Worm (Caenorhabditis elegans) whole organism, young adult: ENCODE data around the gene ckb-2.

Experiments
- B0261.1 ChIP-seq: sonication (generic microtip); optimal IDR thresholded peaks from 2 replicates; lab custom pipeline; 2016; ENCODE audit warnings: mild to moderate bottlenecking, missing genetic modification characterization, moderate library complexity, missing compliant biosample characterization
- C17E4.6 ChIP-seq: fragments of 200-800 bp; sonication (Bioruptor generic); IDR thresholded peaks from 2 replicates; pipeline ENCODE4 v1.3.6; 2022; ENCODE audit warnings: missing genetic modification reagents, missing genetic modification characterization, missing compliant biosample characterization
- F22D6.2 ChIP-seq: sonication (generic microtip); optimal IDR thresholded peaks from 2 replicates; lab custom pipeline; 2016; ENCODE audit warnings: mild to moderate bottlenecking, missing genetic modification characterization, missing compliant biosample characterization
- F23B12.7 ChIP-seq: sonication (generic microtip); optimal IDR thresholded peaks from 2 replicates; lab custom pipeline; 2017; ENCODE audit warnings: missing genetic modification characterization, mild to moderate bottlenecking, missing compliant biosample characterization, antibody characterized with exemption, moderate library complexity; ENCODE audit not compliant: insufficient read depth
- F33H1.4 ChIP-seq: fragments of 200-800 bp; sonication (Bioruptor generic); IDR thresholded peaks from 2 replicates; pipeline ENCODE4 v1.3.6; 2022; ENCODE audit warnings: missing genetic modification reagents, missing genetic modification characterization, missing compliant biosample characterization
- F37B4.10 ChIP-seq: fragments of 200-800 bp; sonication (Bioruptor generic); IDR thresholded peaks from 2 replicates; pipeline ENCODE4 v1.3.6; 2022; ENCODE audit warnings: missing genetic modification characterization, missing compliant biosample characterization
- K11D2.4 ChIP-seq: fragments of 200-800 bp; sonication (Bioruptor generic); IDR thresholded peaks from 2 replicates; pipeline ENCODE4 v1.3.6; 2022; ENCODE audit warnings: missing genetic modification reagents, missing genetic modification characterization, missing compliant biosample characterization
- K12H6.12 ChIP-seq: fragments of 200-800 bp; sonication (Bioruptor generic); optimal IDR thresholded peaks from 2 replicates; lab custom pipeline; 2018; ENCODE audit warnings: mild to moderate bottlenecking, missing genetic modification characterization, missing compliant biosample characterization
- Y53G8AR.9 ChIP-seq: fragments of 200-800 bp; sonication (Bioruptor generic); conservative IDR thresholded peaks from 2 replicates; pipeline ENCODE4 v1.3.6; 2022; ENCODE audit warnings: missing genetic modification reagents, missing genetic modification characterization, missing compliant biosample characterization
- ama-1 ChIP-seq, 3 experiments: fragments of 150-350 bp in 1 of 3; sonication (generic microtip) in 2 of 3; optimal IDR thresholded peaks; 2 replicates each; lab custom pipeline; 2014 to 2018; ENCODE audit warnings: missing biosample characterization in 2 of 3, missing genetic modification characterization in 2 of 3, missing genetic modification reagents in 2 of 3
- atf-7 ChIP-seq: sonication (generic microtip); optimal IDR thresholded peaks from 2 replicates; lab custom pipeline; 2017; ENCODE audit warnings: mild to moderate bottlenecking, missing genetic modification characterization, missing compliant biosample characterization
- athp-1 ChIP-seq: sonication (generic microtip); optimal IDR thresholded peaks from 2 replicates; lab custom pipeline; 2017; ENCODE audit warnings: mild to moderate bottlenecking, missing genetic modification characterization, missing compliant biosample characterization
- attf-3 ChIP-seq: fragments of 200-800 bp; sonication (Bioruptor generic); conservative IDR thresholded peaks from 2 replicates; pipeline ENCODE4 v1.3.6; 2022; ENCODE audit warnings: missing genetic modification reagents, missing genetic modification characterization, missing compliant biosample characterization
- attf-5 ChIP-seq: fragments of 200-800 bp; sonication (Bioruptor generic); optimal IDR thresholded peaks from 2 replicates; lab custom pipeline; 2018; ENCODE audit warnings: mild to moderate bottlenecking, missing genetic modification characterization, missing compliant biosample characterization
- attf-6 ChIP-seq: fragments of 200-800 bp; sonication (Bioruptor generic); IDR thresholded peaks from 2 replicates; pipeline ENCODE4 v1.3.6; 2022; ENCODE audit warnings: missing genetic modification reagents, missing genetic modification characterization, missing compliant biosample characterization
- ceh-79 ChIP-seq: sonication (generic microtip); optimal IDR thresholded peaks from 2 replicates; lab custom pipeline; 2017; ENCODE audit warnings: mild to moderate bottlenecking, missing genetic modification characterization, missing compliant biosample characterization
- ceh-91 ChIP-seq: fragments of 200-800 bp; sonication (Bioruptor generic); IDR thresholded peaks from 2 replicates; pipeline ENCODE4 v1.3.6; 2022; ENCODE audit warnings: missing genetic modification reagents, missing genetic modification characterization, missing compliant biosample characterization
- die-1 ChIP-seq: sonication (generic microtip); optimal IDR thresholded peaks from 2 replicates; lab custom pipeline; 2016; ENCODE audit warnings: missing genotype, mild to moderate bottlenecking, missing genetic modification characterization, missing compliant biosample characterization
- dox-1 ChIP-seq: fragments of 200-800 bp; sonication (Bioruptor generic); IDR thresholded peaks from 2 replicates; pipeline ENCODE4 v1.3.6; 2022; ENCODE audit warnings: missing genetic modification reagents, missing genetic modification characterization, missing compliant biosample characterization
- dpff-1 ChIP-seq: sonication (generic microtip); optimal IDR thresholded peaks from 2 replicates; lab custom pipeline; 2017; ENCODE audit warnings: mild to moderate bottlenecking, missing genetic modification characterization, missing compliant biosample characterization
- ekl-4 ChIP-seq: fragments of 200-800 bp; sonication (Bioruptor generic); IDR thresholded peaks from 2 replicates; pipeline ENCODE4 v1.3.6; 2022; ENCODE audit warnings: missing genetic modification reagents, missing genetic modification characterization, missing compliant biosample characterization
- ets-4 ChIP-seq: fragments of 200-800 bp; sonication (Bioruptor generic); optimal IDR thresholded peaks from 2 replicates; lab custom pipeline; 2018; ENCODE audit warnings: mild to moderate bottlenecking, missing genetic modification characterization, missing compliant biosample characterization
- him-1 ChIP-seq: sonication (generic microtip); optimal IDR thresholded peaks from 2 replicates; lab custom pipeline; 2016; ENCODE audit warnings: missing genotype, missing genetic modification reagents, missing genetic modification characterization, missing compliant biosample characterization
- hmg-1.2 ChIP-seq: fragments of 200-800 bp; sonication (Bioruptor generic); IDR thresholded peaks from 2 replicates; pipeline ENCODE4 v1.3.6; 2022; ENCODE audit warnings: missing genetic modification reagents, missing genetic modification characterization, missing compliant biosample characterization
- hsf-1 ChIP-seq: fragments of 200-800 bp; sonication (Bioruptor generic); IDR thresholded peaks from 2 replicates; pipeline ENCODE4 v1.3.6; 2022; ENCODE audit warnings: missing genetic modification reagents, missing genetic modification characterization, missing compliant biosample characterization
- let-607 ChIP-seq, 2 experiments: fragments of 200-800 bp in 1 of 2; sonication (Bioruptor generic) in 1 of 2; sonication (generic microtip) in 1 of 2; optimal IDR thresholded peaks; 2 replicates each; lab custom pipeline; 2016 to 2018; ENCODE audit warnings: mild to moderate bottlenecking in 2 of 2, missing compliant biosample characterization in 2 of 2, missing genetic modification characterization in 2 of 2, moderate library complexity in 2 of 2, missing genotype in 1 of 2
- lsl-1 ChIP-seq: fragments of 200-800 bp; sonication (Bioruptor generic); optimal IDR thresholded peaks from 2 replicates; lab custom pipeline; 2018; ENCODE audit warnings: mild to moderate bottlenecking, missing genetic modification characterization, moderate library complexity, missing compliant biosample characterization
- madf-3 ChIP-seq: fragments of 200-800 bp; sonication (Bioruptor generic); IDR thresholded peaks from 2 replicates; pipeline ENCODE4 v1.3.6; 2022; ENCODE audit warnings: missing genetic modification reagents, missing genetic modification characterization, missing compliant biosample characterization
- madf-6 ChIP-seq: fragments of 200-800 bp; sonication (Bioruptor generic); IDR thresholded peaks from 2 replicates; pipeline ENCODE4 v1.3.6; 2022; ENCODE audit warnings: missing genetic modification reagents, missing genetic modification characterization, missing compliant biosample characterization
- madf-8 ChIP-seq: fragments of 200-800 bp; sonication (Bioruptor generic); conservative IDR thresholded peaks from 2 replicates; pipeline ENCODE4 v1.3.6; 2022; ENCODE audit warnings: missing genetic modification reagents, missing genetic modification characterization, missing compliant biosample characterization
- mes-4 ChIP-seq: sonication (generic microtip); optimal IDR thresholded peaks from 2 replicates; lab custom pipeline; 2016; ENCODE audit warnings: missing genotype, missing genetic modification characterization, missing compliant biosample characterization
- nfya-2 ChIP-seq: fragments of 200-800 bp; sonication (Bioruptor generic); IDR thresholded peaks from 2 replicates; pipeline ENCODE4 v1.3.6; 2022; ENCODE audit warnings: missing genetic modification reagents, missing genetic modification characterization, missing compliant biosample characterization
- nfyb-1 ChIP-seq: fragments of 200-800 bp; sonication (Bioruptor generic); IDR thresholded peaks from 2 replicates; pipeline ENCODE4 v1.3.6; 2022; ENCODE audit warnings: missing genetic modification reagents, missing genetic modification characterization, missing compliant biosample characterization
- nhr-120 ChIP-seq: fragments of 200-800 bp; sonication (Bioruptor generic); IDR thresholded peaks from 2 replicates; pipeline ENCODE4 v1.3.6; 2022; ENCODE audit warnings: missing genetic modification characterization, missing compliant biosample characterization
- nhr-179 ChIP-seq: sonication (generic microtip); optimal IDR thresholded peaks from 2 replicates; lab custom pipeline; 2016; ENCODE audit warnings: mild to moderate bottlenecking, missing genetic modification characterization, missing compliant biosample characterization
- nhr-80 ChIP-seq: sonication (generic microtip); optimal IDR thresholded peaks from 2 replicates; lab custom pipeline; 2016; ENCODE audit warnings: missing genetic modification characterization, missing compliant biosample characterization
- nhr-90 ChIP-seq: sonication (generic microtip); optimal IDR thresholded peaks from 2 replicates; lab custom pipeline; 2016; ENCODE audit warnings: missing genotype, mild to moderate bottlenecking, missing genetic modification characterization, missing compliant biosample characterization
- repo-1 ChIP-seq: sonication (generic microtip); optimal IDR thresholded peaks from 2 replicates; lab custom pipeline; 2017; ENCODE audit warnings: mild to moderate bottlenecking, missing genetic modification characterization, missing compliant biosample characterization
- rpc-1 ChIP-seq, 2 experiments: fragments of 150-350 bp in 1 of 2; sonication (generic microtip) in 1 of 2; optimal IDR thresholded peaks; 2 replicates each; lab custom pipeline; 2014 to 2018; ENCODE audit warnings: missing biosample characterization in 1 of 2, missing genetic modification characterization in 1 of 2, missing genetic modification reagents in 1 of 2, missing genotype in 1 of 2
- sdz-38 ChIP-seq: sonication (generic microtip); optimal IDR thresholded peaks from 2 replicates; lab custom pipeline; 2016; ENCODE audit warnings: missing genotype, missing genetic modification characterization, missing compliant biosample characterization
- somi-1 ChIP-seq: fragments of 200-800 bp; sonication (Bioruptor generic); optimal IDR thresholded peaks from 2 replicates; lab custom pipeline; 2018; ENCODE audit warnings: mild to moderate bottlenecking, missing genetic modification characterization, missing compliant biosample characterization
- tbp1 ChIP-seq: fragments of 200-800 bp; sonication (Bioruptor generic); optimal IDR thresholded peaks from 2 replicates; lab custom pipeline; 2018; ENCODE audit warnings: mild to moderate bottlenecking, missing genetic modification characterization, missing compliant biosample characterization
- unc-62 ChIP-seq: fragments of 150-350 bp; optimal IDR thresholded peaks from 2 replicates; lab custom pipeline; 2014; ENCODE audit warnings: missing biosample characterization, missing genetic modification reagents, missing genetic modification characterization
- ztf-28 ChIP-seq: fragments of 200-800 bp; sonication (Bioruptor generic); IDR thresholded peaks from 2 replicates; pipeline ENCODE4 v1.3.6; 2022; ENCODE audit warnings: missing genetic modification reagents, missing genetic modification characterization, missing compliant biosample characterization

Gene ckb-2

ce11 chrIII:4362332-4362731 is 5.4 kb upstream of the ckb-2 start (continued):
- no peak for TF ChIP-seq ztf-28 (GFP tag; lab: Robert Waterston, UW)
- TF ChIP-seq die-1 (tag; lab: Kevin White, UChicago): peak; percentile 46
- no peak for TF ChIP-seq sdz-38
- TF ChIP-seq B0261.1 (tag; lab: Kevin White, UChicago): peak; percentile 67
- 0 out of 2 replicates have a peak, but pooled peaks have one; percentile 18 for TF ChIP-seq madf-6
- no peak; the same call in 1 of the 2 replicates for TF ChIP-seq hsf-1 (GFP tag; lab: Robert Waterston, UW)
- TF ChIP-seq mes-4 (tag; lab: Kevin White, UChicago): no peak
- TF ChIP-seq dpff-1 (tag; lab: Kevin White, UChicago): no peak
- no peak for TF ChIP-seq unc-62 (GFP tag; lab: Kevin White, UChicago)
- TF ChIP-seq K12H6.12: no peak
- TF ChIP-seq attf-5 (GFP tag; lab: Kevin White, UChicago): no peak
- peak; percentile 10 for TF ChIP-seq athp-1
- no peak for TF ChIP-seq ama-1 (optimal IDR thresholded peaks at IDR 0.05; lab: Kevin White, UChicago)
- TF ChIP-seq ama-1 (GFP tag; optimal IDR thresholded peaks at IDR 0.05; lab: Kevin White, UChicago): peak; percentile 12 to 49
- peak; percentile 90 for TF ChIP-seq tbp1 (GFP tag; lab: Kevin White, UChicago)
- peak; percentile 24; the same call in 1 of the 2 replicates for TF ChIP-seq F33H1.4 (GFP tag; lab: Robert Waterston, UW)

DNA sequence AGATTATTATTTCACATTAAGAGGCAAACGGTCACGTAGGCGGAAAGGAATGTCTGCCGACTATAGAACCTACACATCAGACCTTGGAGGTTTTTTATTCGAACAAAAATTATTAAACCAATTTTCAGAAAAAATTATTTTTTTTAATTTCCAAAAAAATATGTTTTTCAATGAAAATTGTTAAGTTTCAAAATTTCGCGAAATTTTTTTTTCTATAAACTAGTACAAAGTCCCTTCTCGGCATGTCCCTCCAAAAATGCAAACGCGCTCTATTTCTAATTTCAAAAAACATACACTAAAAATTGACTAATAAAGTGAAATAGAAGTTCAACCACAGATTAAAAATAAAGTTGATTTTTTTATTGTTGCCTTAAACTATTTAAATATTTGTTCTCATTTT is 2.8 kb upstream of the ckb-2 start, which contains the start of gene ckb-1:
ckb-1 (plus strand) TSS at position 301 of the 400 bp plus-strand sequence.
- TF ChIP-seq mes-4 (tag; lab: Kevin White, UChicago): no peak
- no peak for TF ChIP-seq F22D6.2 (tag; lab: Kevin White, UChicago)
- TF ChIP-seq nfya-2 (GFP tag; lab: Robert Waterston, UW): no peak
- no peak for TF ChIP-seq let-607 (tag; optimal IDR thresholded peaks at IDR 0.05; lab: Kevin White, UChicago)
- TF ChIP-seq ceh-79 (tag; lab: Kevin White, UChicago): no peak
- no peak for TF ChIP-seq attf-3 (GFP tag; lab: Robert Waterston, UW)
- no peak for TF ChIP-seq nhr-179 (tag; lab: Kevin White, UChicago)
- no peak for TF ChIP-seq ets-4 (GFP tag; lab: Kevin White, UChicago)
- TF ChIP-seq nhr-120: no peak

DNA sequence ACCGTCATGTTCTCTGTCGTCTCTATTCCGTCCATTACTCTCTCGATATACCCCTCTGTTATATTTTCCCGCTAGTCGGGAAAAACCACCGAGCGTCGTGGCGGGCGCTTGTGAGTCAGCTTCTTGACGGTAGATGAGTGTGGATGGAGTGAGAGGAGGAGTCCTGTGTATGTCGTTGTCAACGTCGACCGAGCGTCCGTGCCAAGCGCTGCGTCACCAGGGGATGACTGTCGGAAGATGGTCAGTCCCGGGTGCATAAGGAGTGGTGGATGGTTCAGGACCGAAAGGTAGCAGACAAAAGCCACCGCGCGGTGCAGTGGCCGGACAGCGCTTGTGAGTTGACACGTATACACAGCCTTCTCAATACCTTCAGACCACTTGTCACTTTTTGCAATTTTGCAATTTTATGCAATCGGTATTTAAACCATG is 1.6 kb downstream of the ckb-2 start:
- peak; percentile 40 for TF ChIP-seq nhr-90 (tag; lab: Kevin White, UChicago)
- TF ChIP-seq K12H6.12: peak; percentile 80
- TF ChIP-seq C17E4.6: peak; percentile 67; the same call in 1 of the 2 replicates
- TF ChIP-seq repo-1 (tag; lab: Kevin White, UChicago): peak; percentile 74
- 0 out of 2 replicates have a peak, but pooled peaks have one; percentile 73 for TF ChIP-seq Y53G8AR.9 (GFP tag; lab: Robert Waterston, UW)
- TF ChIP-seq ekl-4 (GFP tag; lab: Robert Waterston, UW): peak; percentile 64; the same call in 1 of the 2 replicates
- TF ChIP-seq hmg-1.2 (GFP tag; lab: Robert Waterston, UW): peak; percentile 85
- TF ChIP-seq F23B12.7: peak; percentile 47
- TF ChIP-seq F37B4.10 (GFP tag; lab: Robert Waterston, UW): 0 out of 2 replicates have a peak, but pooled peaks have one; percentile 22
- peak; percentile 24 for TF ChIP-seq atf-7
- 0 out of 2 replicates have a peak, but pooled peaks have one; percentile 39 for TF ChIP-seq ceh-91 (GFP tag; lab: Robert Waterston, UW)
- TF ChIP-seq lsl-1 (GFP tag; lab: Kevin White, UChicago): peak; percentile 30
- TF ChIP-seq him-1 (tag; lab: Kevin White, UChicago): peak; percentile 6
- TF ChIP-seq nhr-80: peak; percentile 60
- TF ChIP-seq madf-3: 0 out of 2 replicates have a peak, but pooled peaks have one; percentile 42
- TF ChIP-seq madf-8 (GFP tag; lab: Robert Waterston, UW): peak; percentile 29; the same call in 1 of the 2 replicates
- TF ChIP-seq dox-1 (GFP tag; lab: Robert Waterston, UW): peak; percentile 94
- TF ChIP-seq madf-6: peak; percentile 72; the same call in 1 of the 2 replicates
- TF ChIP-seq somi-1: peak; percentile 45
- peak; percentile 79 for TF ChIP-seq tbp1 (GFP tag; lab: Kevin White, UChicago)
- TF ChIP-seq K11D2.4 (GFP tag; lab: Robert Waterston, UW): peak; percentile 49; the same call in 1 of the 2 replicates
- 0 out of 2 replicates have a peak, but pooled peaks have one; percentile 50 for TF ChIP-seq attf-6 (GFP tag; lab: Robert Waterston, UW)
- TF ChIP-seq nfyb-1 (GFP tag; lab: Robert Waterston, UW): peak; percentile 84
- TF ChIP-seq rpc-1 (optimal IDR thresholded peaks at IDR 0.05; lab: Kevin White, UChicago): peak; percentile 69
- TF ChIP-seq rpc-1 (tag; optimal IDR thresholded peaks at IDR 0.05; lab: Kevin White, UChicago): peak; percentile 66
